Worm (Caenorhabditis elegans): Measurements from ENCODE around the gene trpp-9.

DNA sequence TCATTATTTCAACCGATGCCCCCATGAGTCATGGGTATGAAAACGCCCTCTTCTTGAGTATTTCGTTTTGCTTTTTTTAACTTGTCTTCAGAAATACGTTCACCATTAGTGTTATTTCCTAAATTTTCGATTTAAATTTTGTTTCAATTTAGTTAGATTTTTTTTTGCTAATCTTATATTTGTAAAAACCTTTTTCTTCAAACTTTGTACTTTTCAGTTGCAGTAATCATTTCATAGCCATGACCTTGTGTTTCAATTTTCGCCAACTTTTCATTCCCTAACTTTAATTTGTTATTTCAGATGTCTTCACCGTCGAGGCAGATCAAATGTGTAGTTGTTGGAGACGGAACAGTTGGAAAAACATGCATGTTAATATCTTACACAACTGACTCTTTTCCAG, 15.4 kb upstream of the trpp-9 start, which contains the start of gene mig-2:
- TF ChIP-seq zag-1 (tag; optimal IDR thresholded peaks at IDR 0.05) (no peak), ceh-82 (tag; optimal IDR thresholded peaks at IDR 0.05) (no peak), nhr-237 (tag; optimal IDR thresholded peaks at IDR 0.05) (no peak), hif-1 (tag; optimal IDR thresholded peaks at IDR 0.05) (no peak), nhr-42 (GFP tag; IDR thresholded peaks at IDR 0.05) (no peak), egl-43 (GFP tag; IDR thresholded peaks at IDR 0.05) (no peak), ceh-28 (tag; optimal IDR thresholded peaks at IDR 0.05) (no peak), Y5F2A.4 (GFP tag; optimal IDR thresholded peaks at IDR 0.05) (no peak), hlh-11 (tag; optimal IDR thresholded peaks at IDR 0.05) (no peak)
